Fruit fly (Drosophila melanogaster) whole organism, prepupa: Measurements from ENCODE around the gene pit.

Experiments
- CG3032 ChIP-seq: fragments of 200-800 bp; optimal IDR thresholded peaks from 2 replicates; lab custom pipeline; 2019; ENCODE audit warnings: missing biosample characterization, mild to moderate bottlenecking, missing genetic modification characterization, moderate library complexity
- CG32006 ChIP-seq: fragments of 200-800 bp; sonication (Bioruptor generic); optimal IDR thresholded peaks from 3 replicates; lab custom pipeline; 2017; ENCODE audit warnings: missing biosample characterization, mild to moderate bottlenecking, missing genetic modification characterization
- Hr38 ChIP-seq: sonication (Bioruptor generic); optimal IDR thresholded peaks from 2 replicates; lab custom pipeline; 2016; ENCODE audit warnings: missing biosample characterization, missing genetic modification characterization
- Smox ChIP-seq: fragments of 200-800 bp; sonication (Bioruptor generic); optimal IDR thresholded peaks from 3 replicates; lab custom pipeline; 2016; ENCODE audit warnings: missing biosample characterization, missing genetic modification characterization
- eg ChIP-seq: fragments of 200-800 bp; sonication (Bioruptor generic); IDR thresholded peaks from 3 replicates; pipeline ENCODE4 v1.3.6; 2022; ENCODE audit warnings: missing biosample characterization, missing genetic modification characterization
- fkh ChIP-seq: fragments of 200-800 bp; sonication (Bioruptor generic); optimal IDR thresholded peaks from 3 replicates; lab custom pipeline; 2017; ENCODE audit warnings: missing biosample characterization, mild to moderate bottlenecking, missing genetic modification characterization, moderate library complexity

DNA sequence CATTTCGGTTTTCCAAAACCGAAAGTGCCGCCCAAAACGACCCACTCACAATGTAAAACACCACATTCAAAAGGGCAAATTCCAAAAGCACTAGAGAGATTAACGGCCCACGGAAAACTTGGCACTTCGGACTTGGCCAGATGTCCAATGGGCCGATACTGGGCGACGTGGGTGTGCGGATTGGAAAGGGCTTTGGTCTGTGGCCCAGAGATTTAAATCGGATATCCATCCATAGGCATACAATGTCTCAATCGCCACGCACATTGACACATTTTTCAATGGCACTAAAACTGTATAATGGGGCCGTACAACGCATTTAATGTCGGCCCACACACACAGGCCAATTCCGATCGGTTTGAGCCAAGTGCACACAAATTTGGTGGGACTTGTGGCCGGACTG lies 6.3 kb downstream of the pit start:
- no peak for TF ChIP-seq fkh (GFP tag; lab: Kevin White, UChicago)
- no peak for TF ChIP-seq Hr38 (GFP tag; lab: Kevin White, UChicago)
- TF ChIP-seq CG3032 (tag; lab: Kevin White, UChicago): no peak
- TF ChIP-seq eg: no peak
- TF ChIP-seq CG32006 (GFP tag; lab: Kevin White, UChicago): no peak
- no peak for TF ChIP-seq Smox (GFP tag; lab: Kevin White, UChicago)
